Worm (Caenorhabditis elegans) whole organism, L2 larva: Measurements from ENCODE around the gene srab-11.

Source experiments
- F13H6.1 ChIP-seq: sonication (generic microtip); optimal IDR thresholded peaks from 2 replicates; lab custom pipeline; 2016; ENCODE audit warnings: missing genetic modification characterization, missing compliant biosample characterization
- lin-13 ChIP-seq: fragments of 150-350 bp; optimal IDR thresholded peaks from 2 replicates; lab custom pipeline; 2014; ENCODE audit warnings: missing biosample characterization, missing genetic modification reagents, missing genetic modification characterization
- mdl-1 ChIP-seq, 2 experiments: fragments of 150-350 bp in 1 of 2; sonication (generic microtip) in 1 of 2; optimal IDR thresholded peaks; 2 replicates each; lab custom pipeline; 2017; ENCODE audit warnings: missing biosample characterization in 2 of 2, missing genetic modification characterization in 2 of 2
- nhr-77 ChIP-seq: fragments of 150-350 bp; optimal IDR thresholded peaks from 2 replicates; lab custom pipeline; 2014; ENCODE audit warnings: missing biosample characterization, missing genetic modification characterization

ce11 chrV:3163143-3163542, 16.3 kb upstream of the srab-11 start:
- TF ChIP-seq F13H6.1 (tag; lab: Kevin White, UChicago): no peak
- no peak for TF ChIP-seq lin-13 (GFP tag; lab: Kevin White, UChicago)
- TF ChIP-seq nhr-77: no peak
- TF ChIP-seq mdl-1 (tag; optimal IDR thresholded peaks at IDR 0.05; lab: Kevin White, UChicago): no peak
